Fruit fly (Drosophila melanogaster) whole organism, pupa: ENCODE results near the gene CG15399.

Source experiments
- CG10348 ChIP-seq: fragments of 200-800 bp; sonication (Bioruptor generic); IDR thresholded peaks from 2 replicates; pipeline ENCODE4 v1.3.6; 2022; ENCODE audit warnings: missing biosample characterization, missing genetic modification characterization
- CG12605 ChIP-seq: fragments of 200-800 bp; sonication (Bioruptor generic); IDR thresholded peaks from 2 replicates; pipeline ENCODE4 v1.3.6; 2022; ENCODE audit warnings: missing biosample characterization, missing genetic modification characterization
- CG13204 ChIP-seq: fragments of 200-800 bp; sonication (Bioruptor generic); optimal IDR thresholded peaks from 2 replicates; lab custom pipeline; 2018; ENCODE audit warnings: missing biosample characterization, mild to moderate bottlenecking, missing genetic modification characterization, moderate library complexity
- CG14655 ChIP-seq: fragments of 200-800 bp; sonication (Bioruptor generic); optimal IDR thresholded peaks from 3 replicates; lab custom pipeline; 2017; ENCODE audit warnings: mild to moderate bottlenecking, missing biosample characterization, missing genetic modification reagents, missing genetic modification characterization
- CG15710 ChIP-seq: fragments of 200-800 bp; sonication (Bioruptor generic); optimal IDR thresholded peaks from 2 replicates; lab custom pipeline; 2018; ENCODE audit warnings: missing biosample characterization, mild to moderate bottlenecking, missing genetic modification characterization, moderate library complexity
- CG17806 ChIP-seq: fragments of 200-800 bp; sonication (Bioruptor generic); optimal IDR thresholded peaks from 2 replicates; lab custom pipeline; 2018; ENCODE audit warnings: missing biosample characterization, mild to moderate bottlenecking, missing genetic modification characterization, moderate library complexity
- CG32121 ChIP-seq: fragments of 200-800 bp; sonication (Bioruptor generic); IDR thresholded peaks from 2 replicates; pipeline ENCODE4 v1.3.6; 2022; ENCODE audit warnings: missing biosample characterization, missing genetic modification characterization
- CG34367 ChIP-seq: fragments of 200-800 bp; sonication (Bioruptor generic); optimal IDR thresholded peaks from 2 replicates; lab custom pipeline; 2018; ENCODE audit warnings: missing biosample characterization, mild to moderate bottlenecking, missing genetic modification characterization
- CG4496 ChIP-seq: fragments of 200-800 bp; sonication (Bioruptor generic); IDR thresholded peaks from 3 replicates; pipeline ENCODE4 v1.3.6; 2022; ENCODE audit warnings: missing biosample characterization, missing genetic modification characterization
- CG8159 ChIP-seq: fragments of 200-800 bp; sonication (Bioruptor generic); optimal IDR thresholded peaks from 3 replicates; lab custom pipeline; 2018; ENCODE audit warnings: missing biosample characterization, mild to moderate bottlenecking, missing genetic modification characterization, moderate library complexity
- CG8301 ChIP-seq: fragments of 200-800 bp; sonication (Bioruptor generic); optimal IDR thresholded peaks from 2 replicates; lab custom pipeline; 2018; ENCODE audit warnings: missing biosample characterization, mild to moderate bottlenecking, missing genetic modification characterization
- CG9948 ChIP-seq: fragments of 200-800 bp; sonication (Bioruptor generic); optimal IDR thresholded peaks from 2 replicates; lab custom pipeline; 2018; ENCODE audit warnings: missing biosample characterization, mild to moderate bottlenecking, missing genetic modification characterization, moderate library complexity
- D1 ChIP-seq: fragments of 200-800 bp; sonication (Bioruptor generic); optimal IDR thresholded peaks from 2 replicates; lab custom pipeline; 2018; ENCODE audit warnings: missing biosample characterization, mild to moderate bottlenecking, missing genetic modification characterization, moderate library complexity
- EcR ChIP-seq: fragments of 200-800 bp; sonication (Bioruptor generic); optimal IDR thresholded peaks from 3 replicates; lab custom pipeline; 2019; ENCODE audit warnings: missing biosample characterization, missing genetic modification characterization, mild to moderate bottlenecking, moderate library complexity, missing genetic modification reagents
- Ets98B ChIP-seq: fragments of 200-800 bp; sonication (Bioruptor generic); IDR thresholded peaks from 2 replicates; pipeline ENCODE4 v1.3.6; 2022; ENCODE audit warnings: missing biosample characterization, missing genetic modification characterization
- Pif1A ChIP-seq: fragments of 200-800 bp; sonication (Bioruptor generic); optimal IDR thresholded peaks from 3 replicates; lab custom pipeline; 2016; ENCODE audit warnings: missing biosample characterization, missing genetic modification characterization
- Pif1B ChIP-seq: fragments of 200-800 bp; sonication (Bioruptor generic); optimal IDR thresholded peaks from 3 replicates; lab custom pipeline; 2016; ENCODE audit warnings: missing biosample characterization, missing genetic modification characterization
- Snoo ChIP-seq: fragments of 200-800 bp; sonication (Bioruptor generic); optimal IDR thresholded peaks from 3 replicates; lab custom pipeline; 2017; ENCODE audit warnings: missing biosample characterization, mild to moderate bottlenecking, missing genetic modification characterization, inconsistent platforms
- fd96Ca ChIP-seq: fragments of 200-800 bp; sonication (Bioruptor generic); IDR thresholded peaks from 3 replicates; pipeline ENCODE4 v1.3.6; 2022; ENCODE audit warnings: missing biosample characterization, missing genetic modification characterization
- gl ChIP-seq: fragments of 200-800 bp; sonication (Bioruptor generic); optimal IDR thresholded peaks from 2 replicates; lab custom pipeline; 2018; ENCODE audit warnings: missing biosample characterization, mild to moderate bottlenecking, missing genetic modification characterization
- rn ChIP-seq: fragments of 200-800 bp; sonication (Bioruptor generic); IDR thresholded peaks from 2 replicates; pipeline ENCODE4 v1.3.6; 2022; ENCODE audit warnings: missing biosample characterization, missing genetic modification characterization

The CG15399 gene

DNA sequence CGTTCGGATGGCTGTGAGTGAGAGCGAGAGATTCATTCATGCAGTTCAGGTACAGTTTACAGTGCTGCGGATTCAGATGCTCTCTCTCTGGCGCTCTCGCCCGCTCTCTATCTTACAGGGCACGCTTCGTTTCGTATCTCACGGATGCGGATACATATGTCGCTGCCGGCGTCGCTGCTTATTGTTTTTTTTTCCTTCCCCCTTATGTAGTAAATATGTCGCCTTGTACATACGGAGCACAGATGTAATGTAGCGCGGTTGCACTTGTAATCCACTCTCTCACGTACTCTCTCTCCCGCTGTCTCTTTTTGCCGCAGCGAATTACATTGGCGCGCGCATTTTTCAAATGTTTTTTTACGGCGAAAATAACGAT is 16.3 kb downstream of the CG15399 start:
- TF ChIP-seq CG9948, result no peak
- peak; percentile 72 for TF ChIP-seq EcR (GFP tag; lab: Kevin White, UChicago)
- no peak for TF ChIP-seq Snoo (tag; lab: Kevin White, UChicago)
- peak; percentile 59 for TF ChIP-seq Pif1A (GFP tag; lab: Kevin White, UChicago)
- TF ChIP-seq Pif1B (GFP tag; lab: Kevin White, UChicago), result peak; percentile 72
- TF ChIP-seq gl, result peak; percentile 61

DNA sequence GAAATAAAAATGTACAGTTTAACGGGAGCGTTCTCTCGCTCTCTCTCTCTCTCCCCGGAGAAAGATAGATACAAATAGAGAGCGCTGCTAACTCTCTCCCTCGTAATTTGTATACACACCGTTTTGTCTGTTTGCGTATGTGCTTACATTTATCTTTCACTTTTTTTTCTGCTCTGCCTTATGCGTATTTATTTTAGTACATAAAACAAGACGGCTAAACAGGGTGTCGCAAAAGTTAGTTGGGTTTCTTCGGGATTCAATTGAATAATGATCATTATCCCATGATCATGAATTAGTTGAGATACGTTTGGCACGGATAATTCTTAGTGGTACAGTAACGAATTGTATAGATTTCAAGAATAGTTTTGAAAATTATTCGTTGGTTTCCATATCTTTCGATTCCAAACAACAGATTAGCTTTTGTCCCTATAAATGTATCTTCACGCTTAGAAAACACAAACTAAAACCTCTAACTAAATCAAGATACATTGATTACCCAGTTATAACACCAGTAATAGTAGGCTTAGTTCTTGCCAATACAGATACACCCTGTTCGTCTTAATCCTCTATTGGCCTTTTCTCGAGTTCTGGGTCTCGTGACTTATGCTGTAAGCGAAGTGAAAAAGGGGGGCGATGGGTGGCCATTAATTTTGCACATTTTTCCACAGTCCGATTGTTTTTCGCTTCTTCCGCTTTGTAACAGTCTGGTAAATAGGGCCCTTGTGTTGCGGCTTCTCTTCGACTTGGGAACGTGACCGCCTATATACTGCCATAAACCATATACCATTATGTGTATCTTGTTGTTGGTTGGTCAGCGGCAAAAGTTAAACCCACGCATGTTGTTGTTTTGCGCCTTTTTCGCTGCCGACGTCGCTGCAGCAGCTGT is 16.9 kb downstream of the CG15399 start:
- TF ChIP-seq CG15710 (peak; percentile 87), Pif1A (GFP tag; lab: Kevin White, UChicago) (peak; percentile 91), Pif1B (GFP tag; lab: Kevin White, UChicago) (peak; percentile 87), Ets98B (GFP tag; lab: Robert Waterston, UW) (no peak), CG10348 (GFP tag; lab: Robert Waterston, UW) (no peak), rn (GFP tag; lab: Robert Waterston, UW) (no peak), CG17806 (tag; lab: Kevin White, UChicago) (peak; percentile 87), CG32121 (no peak), CG9948 (peak; percentile 86), Snoo (tag; lab: Kevin White, UChicago) (peak; percentile 84), EcR (GFP tag; lab: Kevin White, UChicago) (peak; percentile 25), CG12605 (GFP tag; lab: Robert Waterston, UW) (no peak), CG13204 (GFP tag; lab: Kevin White, UChicago) (peak; percentile 43), gl (peak; percentile 74), D1 (tag; lab: Kevin White, UChicago) (no peak), CG8301 (tag; lab: Kevin White, UChicago) (peak; percentile 96), CG34367 (peak; percentile 83), CG14655 (GFP tag; lab: Kevin White, UChicago) (peak; percentile 97), fd96Ca (no peak), CG4496 (GFP tag; lab: Robert Waterston, UW) (no peak), CG8159 (tag; lab: Kevin White, UChicago) (peak; percentile 91)
- TF ChIP-seq, all 21 proteins: peak for 13

DNA sequence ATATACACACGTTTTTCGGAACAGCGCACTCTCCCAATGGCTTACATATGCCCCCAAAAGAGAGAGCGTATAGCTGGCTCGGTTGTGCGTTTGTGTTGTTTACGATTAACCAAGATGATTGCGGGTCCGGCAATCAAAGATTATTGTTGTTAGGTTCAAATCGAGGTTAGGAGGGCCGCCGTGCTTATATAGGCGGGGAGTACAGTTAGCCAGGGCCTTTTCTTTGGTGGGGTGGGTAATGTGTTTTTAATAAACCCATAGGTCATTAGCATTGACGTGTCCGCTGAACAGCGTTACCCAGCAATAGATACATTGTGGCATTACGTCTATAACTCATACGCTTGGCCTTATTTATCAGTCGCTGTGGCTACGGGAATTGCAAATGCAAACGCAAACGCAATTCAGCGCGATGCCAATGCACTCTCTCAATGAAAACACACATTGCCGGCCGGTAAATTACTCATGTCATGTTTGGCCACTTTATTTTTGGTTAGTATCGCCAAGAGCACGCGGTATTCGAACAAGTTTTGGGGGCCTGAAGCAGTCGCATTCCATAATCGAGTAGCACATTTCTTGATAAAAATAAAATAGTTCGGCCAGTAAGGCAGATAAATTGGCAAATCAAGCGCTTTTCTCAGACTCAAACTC is 17.7 kb downstream of the CG15399 start:
- TF ChIP-seq Pif1A (GFP tag; lab: Kevin White, UChicago) (no peak), EcR (GFP tag; lab: Kevin White, UChicago) (peak; percentile 78)
- TF ChIP-seq, all 21 proteins: peak for 1

DNA sequence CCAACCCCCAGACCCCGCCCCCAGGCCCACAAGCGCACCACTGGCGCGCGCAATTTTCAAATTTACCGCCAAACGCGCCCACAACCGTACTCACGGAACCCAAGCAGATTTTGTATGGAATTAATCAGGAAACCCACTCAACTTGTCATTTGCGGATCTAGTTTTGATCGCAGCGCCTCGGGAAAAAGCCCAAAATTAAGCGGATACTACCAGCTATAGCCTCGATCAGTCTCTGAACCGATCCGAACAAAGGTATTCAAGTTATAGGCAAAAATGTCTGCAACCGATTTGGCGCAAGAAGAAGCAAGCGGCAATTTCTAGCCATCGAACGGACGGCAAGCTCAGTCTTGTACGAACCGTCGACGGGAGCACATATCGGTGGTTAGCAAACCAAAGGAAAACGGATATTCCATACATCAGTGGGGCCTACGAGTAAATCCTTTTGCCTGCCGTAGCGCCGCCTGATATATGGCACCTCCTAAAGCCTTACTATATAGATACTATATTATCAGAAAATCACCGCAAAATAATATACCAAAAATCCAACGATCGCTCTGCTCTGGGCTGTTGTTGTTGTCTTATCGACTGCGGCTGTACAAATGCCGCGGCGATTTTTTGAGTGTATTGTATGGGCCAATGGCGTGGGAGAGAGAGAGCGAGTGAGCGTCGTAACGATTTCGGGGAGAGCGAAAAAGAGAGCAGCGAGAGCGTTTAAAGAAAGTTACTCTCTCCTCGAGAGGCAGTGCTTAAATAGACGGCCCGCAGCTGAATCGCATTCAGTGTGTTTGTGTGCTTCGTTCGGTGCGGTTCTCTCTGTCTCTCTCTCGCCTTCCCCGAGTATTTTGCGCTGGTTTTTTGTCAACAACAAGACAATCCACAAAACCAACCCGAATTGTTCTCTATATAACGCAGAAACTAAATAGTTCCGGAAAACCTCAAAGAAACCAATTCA is 18.8 kb downstream of the CG15399 start, which contains the start of gene Pgk:
Gene Pgk, minus strand, starts transcription at position 609 of the 952 bp plus-strand sequence.
- TF ChIP-seq Pif1A (GFP tag; lab: Kevin White, UChicago) (peak; percentile 78), rn (GFP tag; lab: Robert Waterston, UW) (no peak), fd96Ca (no peak), Snoo (tag; lab: Kevin White, UChicago) (peak; percentile 43), Pif1B (GFP tag; lab: Kevin White, UChicago) (peak; percentile 74), gl (no peak), Ets98B (GFP tag; lab: Robert Waterston, UW) (no peak), CG8301 (tag; lab: Kevin White, UChicago) (peak; percentile 48), CG15710 (peak; percentile 37), CG14655 (GFP tag; lab: Kevin White, UChicago) (peak; percentile 57), CG17806 (tag; lab: Kevin White, UChicago) (peak; percentile 52), D1 (tag; lab: Kevin White, UChicago) (peak; percentile 2), CG8159 (tag; lab: Kevin White, UChicago) (no peak), CG32121 (no peak), CG12605 (GFP tag; lab: Robert Waterston, UW) (no peak), CG13204 (GFP tag; lab: Kevin White, UChicago) (peak; percentile 20), CG10348 (GFP tag; lab: Robert Waterston, UW) (no peak), EcR (GFP tag; lab: Kevin White, UChicago) (peak; percentile 28), CG4496 (GFP tag; lab: Robert Waterston, UW) (no peak), CG9948 (peak; percentile 27), CG34367 (peak; percentile 39)

DNA sequence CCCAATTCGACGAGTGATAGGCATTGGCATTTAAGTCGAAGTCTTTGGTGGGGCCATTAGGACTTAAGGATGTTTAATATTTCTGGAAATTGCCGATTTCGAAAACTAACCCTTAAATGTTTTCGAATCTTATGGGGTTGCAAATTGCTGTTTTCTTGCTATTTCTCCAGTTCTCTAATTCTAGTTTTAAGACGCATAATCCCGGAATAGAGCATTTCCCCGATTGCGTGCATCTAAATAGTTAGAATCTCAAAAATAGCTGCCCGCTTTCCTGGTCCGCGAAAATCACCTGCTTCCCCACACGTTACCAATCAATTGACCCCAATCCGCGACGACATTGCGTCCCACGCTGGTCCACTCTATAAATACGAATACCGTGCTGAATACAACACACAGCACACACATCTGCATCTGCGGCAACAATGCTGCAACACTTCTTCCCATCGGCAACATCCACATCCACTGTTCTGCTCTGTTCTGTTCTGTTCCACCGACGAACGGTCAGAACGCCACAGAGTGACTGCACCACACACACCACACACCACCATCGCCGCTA is 19.6 kb downstream of the CG15399 start, which contains the start of gene Bacc:
Gene Bacc, plus strand, starts transcription at position 542 of the 556 bp plus-strand sequence.
- TF ChIP-seq EcR (GFP tag; lab: Kevin White, UChicago) (no peak), gl (peak; percentile 90), Pif1B (GFP tag; lab: Kevin White, UChicago) (peak; percentile 98), CG8301 (tag; lab: Kevin White, UChicago) (peak; percentile 99), CG32121 (no peak), CG34367 (peak; percentile 96), CG15710 (peak; percentile 98), CG14655 (GFP tag; lab: Kevin White, UChicago) (peak; percentile 99), D1 (tag; lab: Kevin White, UChicago) (peak; percentile 98), CG8159 (tag; lab: Kevin White, UChicago) (peak; percentile 100), Ets98B (GFP tag; lab: Robert Waterston, UW) (no peak), CG12605 (GFP tag; lab: Robert Waterston, UW) (no peak), fd96Ca (no peak), CG17806 (tag; lab: Kevin White, UChicago) (peak; percentile 95), rn (GFP tag; lab: Robert Waterston, UW) (no peak), CG4496 (GFP tag; lab: Robert Waterston, UW) (no peak), CG9948 (peak; percentile 98), Snoo (tag; lab: Kevin White, UChicago) (peak; percentile 97), CG10348 (GFP tag; lab: Robert Waterston, UW) (no peak), CG13204 (GFP tag; lab: Kevin White, UChicago) (peak; percentile 90), Pif1A (GFP tag; lab: Kevin White, UChicago) (peak; percentile 99)
